Worm (Caenorhabditis elegans): Measurements from ENCODE around the gene wdr-31.

ce11 chrII:2757954-2758353 lies 22.9 kb upstream of the wdr-31 start, which contains the start of gene F29A7.8:
- TF ChIP-seq sma-3 (GFP tag; optimal IDR thresholded peaks at IDR 0.05): no peak
- TF ChIP-seq mab-5 (tag; optimal IDR thresholded peaks at IDR 0.05): no peak
- no peak for TF ChIP-seq lin-11 (tag; optimal IDR thresholded peaks at IDR 0.05)
- no peak for TF ChIP-seq mdl-1 (tag; optimal IDR thresholded peaks at IDR 0.05)
- no peak for TF ChIP-seq ztf-4 (tag; optimal IDR thresholded peaks at IDR 0.05)
- TF ChIP-seq skn-1 (tag; optimal IDR thresholded peaks at IDR 0.05): no peak
- TF ChIP-seq peb-1 (tag; optimal IDR thresholded peaks at IDR 0.05): no peak
- no peak for TF ChIP-seq dmd-4 (tag; optimal IDR thresholded peaks at IDR 0.05)
- no peak for TF ChIP-seq zag-1 (tag; optimal IDR thresholded peaks at IDR 0.05)
- no peak for TF ChIP-seq unc-62 (GFP tag; optimal IDR thresholded peaks at IDR 0.05)
- no peak for TF ChIP-seq aly-2 (tag; optimal IDR thresholded peaks at IDR 0.05)
- no peak for TF ChIP-seq lin-39 (tag; optimal IDR thresholded peaks at IDR 0.05)

Data from whole organism, L2 larva.